Fruit fly (Drosophila melanogaster): ENCODE measurements around the gene Ir94a.

The Ir94a gene

dm6 chr3R:22146549-22146948 lies 33.3 kb downstream of the Ir94a start:
- TF ChIP-seq CG12605 (GFP tag; IDR thresholded peaks at IDR 0.05) (no peak), gl (tag; optimal IDR thresholded peaks at IDR 0.05) (no peak), Pif1A (GFP tag; optimal IDR thresholded peaks at IDR 0.05) (no peak), CG9948 (tag; optimal IDR thresholded peaks at IDR 0.05) (no peak), rn (GFP tag; IDR thresholded peaks at IDR 0.05) (no peak), CG10348 (GFP tag; IDR thresholded peaks at IDR 0.05) (no peak), CG34367 (tag; optimal IDR thresholded peaks at IDR 0.05) (no peak), Ets98B (GFP tag; IDR thresholded peaks at IDR 0.05) (no peak), CG4496 (GFP tag; IDR thresholded peaks at IDR 0.05) (no peak), CG17806 (tag; optimal IDR thresholded peaks at IDR 0.05) (no peak), CG13204 (GFP tag; optimal IDR thresholded peaks at IDR 0.05) (no peak), Pif1B (GFP tag; optimal IDR thresholded peaks at IDR 0.05) (no peak), D1 (tag; optimal IDR thresholded peaks at IDR 0.05) (no peak), CG32121 (GFP tag; IDR thresholded peaks at IDR 0.05) (no peak), CG14655 (GFP tag; optimal IDR thresholded peaks at IDR 0.05) (no peak), CG8301 (tag; optimal IDR thresholded peaks at IDR 0.05) (no peak), Snoo (tag; optimal IDR thresholded peaks at IDR 0.05) (no peak), CG8159 (tag; optimal IDR thresholded peaks at IDR 0.05) (no peak), fd96Ca (GFP tag; IDR thresholded peaks at IDR 0.05) (no peak), EcR (GFP tag; optimal IDR thresholded peaks at IDR 0.05) (no peak)

- no peak for TF ChIP-seq CG12605 (GFP tag; IDR thresholded peaks at IDR 0.05)
- no peak for TF ChIP-seq CG34367 (tag; optimal IDR thresholded peaks at IDR 0.05)
- no peak for TF ChIP-seq CG8301 (tag; optimal IDR thresholded peaks at IDR 0.05)
- TF ChIP-seq Pif1A (GFP tag; optimal IDR thresholded peaks at IDR 0.05), result no peak
- TF ChIP-seq CG15710 (tag; optimal IDR thresholded peaks at IDR 0.05), result no peak
- TF ChIP-seq CG32121 (GFP tag; IDR thresholded peaks at IDR 0.05), result no peak
- no peak for TF ChIP-seq rn (GFP tag; IDR thresholded peaks at IDR 0.05)
- no peak for TF ChIP-seq CG17806 (tag; optimal IDR thresholded peaks at IDR 0.05)
- no peak for TF ChIP-seq CG10348 (GFP tag; IDR thresholded peaks at IDR 0.05)
- TF ChIP-seq D1 (tag; optimal IDR thresholded peaks at IDR 0.05), result no peak
- no peak for TF ChIP-seq fd96Ca (GFP tag; IDR thresholded peaks at IDR 0.05)
Observed at dm6 chr3R:22147426-22147825, 34.2 kb downstream of the Ir94a start.

- no peak for TF ChIP-seq CG10348 (GFP tag; IDR thresholded peaks at IDR 0.05)
- TF ChIP-seq CG14655 (GFP tag; optimal IDR thresholded peaks at IDR 0.05), result peak; percentile 17
- TF ChIP-seq D1 (tag; optimal IDR thresholded peaks at IDR 0.05), result no peak
- TF ChIP-seq CG32121 (GFP tag; IDR thresholded peaks at IDR 0.05), result peak; percentile 26; the same call in 1 of the 2 replicates
- TF ChIP-seq CG8301 (tag; optimal IDR thresholded peaks at IDR 0.05), result peak; percentile 26
Observed at dm6 chr3R:22148274-22148673, 35.0 kb downstream of the Ir94a start.

- peak; percentile 89 for TF ChIP-seq Ets98B (GFP tag; IDR thresholded peaks at IDR 0.05)
- peak; percentile 80 for TF ChIP-seq CG14655 (GFP tag; optimal IDR thresholded peaks at IDR 0.05)
- peak; percentile 77 for TF ChIP-seq CG32121 (GFP tag; IDR thresholded peaks at IDR 0.05)
- peak; percentile 33 for TF ChIP-seq CG9948 (tag; optimal IDR thresholded peaks at IDR 0.05)
- TF ChIP-seq EcR (GFP tag; optimal IDR thresholded peaks at IDR 0.05), result no peak
- peak; percentile 16 for TF ChIP-seq CG34367 (tag; optimal IDR thresholded peaks at IDR 0.05)
- TF ChIP-seq gl (tag; optimal IDR thresholded peaks at IDR 0.05), result no peak
- TF ChIP-seq CG8301 (tag; optimal IDR thresholded peaks at IDR 0.05), result peak; percentile 89
- TF ChIP-seq D1 (tag; optimal IDR thresholded peaks at IDR 0.05), result no peak
- TF ChIP-seq fd96Ca (GFP tag; IDR thresholded peaks at IDR 0.05), result peak; percentile 60; the same call in 2 of the 3 replicates
- peak; percentile 44 for TF ChIP-seq Pif1A (GFP tag; optimal IDR thresholded peaks at IDR 0.05)
- TF ChIP-seq Pif1B (GFP tag; optimal IDR thresholded peaks at IDR 0.05), result no peak
- peak; percentile 52 for TF ChIP-seq CG17806 (tag; optimal IDR thresholded peaks at IDR 0.05)
- peak; percentile 34 for TF ChIP-seq CG8159 (tag; optimal IDR thresholded peaks at IDR 0.05)
- peak; percentile 14 for TF ChIP-seq CG15710 (tag; optimal IDR thresholded peaks at IDR 0.05)
- peak; percentile 78; the same call in 1 of the 2 replicates for TF ChIP-seq CG12605 (GFP tag; IDR thresholded peaks at IDR 0.05)
- peak; percentile 55 for TF ChIP-seq rn (GFP tag; IDR thresholded peaks at IDR 0.05)
Observed at dm6 chr3R:22149923-22150322, 36.7 kb downstream of the Ir94a start.

dm6 chr3R:22150433-22150832 lies 37.2 kb downstream of the Ir94a start:
- TF ChIP-seq CG8301 (tag; optimal IDR thresholded peaks at IDR 0.05) (no peak), CG8159 (tag; optimal IDR thresholded peaks at IDR 0.05) (no peak), rn (GFP tag; IDR thresholded peaks at IDR 0.05) (0 out of 2 replicates have a peak, but pooled peaks have one; percentile 27), Ets98B (GFP tag; IDR thresholded peaks at IDR 0.05) (peak; percentile 33), gl (tag; optimal IDR thresholded peaks at IDR 0.05) (no peak), Pif1B (GFP tag; optimal IDR thresholded peaks at IDR 0.05) (no peak), CG15710 (tag; optimal IDR thresholded peaks at IDR 0.05) (no peak), CG12605 (GFP tag; IDR thresholded peaks at IDR 0.05) (0 out of 2 replicates have a peak, but pooled peaks have one; percentile 8), fd96Ca (GFP tag; IDR thresholded peaks at IDR 0.05) (peak; percentile 56), CG9948 (tag; optimal IDR thresholded peaks at IDR 0.05) (no peak), Snoo (tag; optimal IDR thresholded peaks at IDR 0.05) (no peak), CG4496 (GFP tag; IDR thresholded peaks at IDR 0.05) (no peak), CG34367 (tag; optimal IDR thresholded peaks at IDR 0.05) (no peak)

- TF ChIP-seq CG8159 (tag; optimal IDR thresholded peaks at IDR 0.05), result no peak
- TF ChIP-seq CG15710 (tag; optimal IDR thresholded peaks at IDR 0.05), result no peak
- TF ChIP-seq D1 (tag; optimal IDR thresholded peaks at IDR 0.05), result no peak
- no peak for TF ChIP-seq fd96Ca (GFP tag; IDR thresholded peaks at IDR 0.05)
- TF ChIP-seq Ets98B (GFP tag; IDR thresholded peaks at IDR 0.05), result no peak
- no peak for TF ChIP-seq CG14655 (GFP tag; optimal IDR thresholded peaks at IDR 0.05)
- no peak for TF ChIP-seq CG12605 (GFP tag; IDR thresholded peaks at IDR 0.05)
- no peak for TF ChIP-seq CG34367 (tag; optimal IDR thresholded peaks at IDR 0.05)
- TF ChIP-seq CG9948 (tag; optimal IDR thresholded peaks at IDR 0.05), result no peak
- no peak for TF ChIP-seq Pif1A (GFP tag; optimal IDR thresholded peaks at IDR 0.05)
- no peak for TF ChIP-seq CG32121 (GFP tag; IDR thresholded peaks at IDR 0.05)
- TF ChIP-seq Snoo (tag; optimal IDR thresholded peaks at IDR 0.05), result no peak
- TF ChIP-seq Pif1B (GFP tag; optimal IDR thresholded peaks at IDR 0.05), result no peak
- no peak for TF ChIP-seq CG13204 (GFP tag; optimal IDR thresholded peaks at IDR 0.05)
- TF ChIP-seq gl (tag; optimal IDR thresholded peaks at IDR 0.05), result no peak
- no peak for TF ChIP-seq EcR (GFP tag; optimal IDR thresholded peaks at IDR 0.05)
Observed at dm6 chr3R:22152424-22152823, 39.2 kb downstream of the Ir94a start.
